Fruit fly (Drosophila melanogaster): Measurements from ENCODE around the gene CG3106.

Gene CG3106

dm6 chrX:9692297-9693013 is 29.8 kb upstream of the CG3106 start (continued):
- TF ChIP-seq crol (GFP tag; IDR thresholded peaks at IDR 0.05) (0 out of 2 replicates have a peak, but pooled peaks have one; percentile 25), CG3281 (GFP tag; optimal IDR thresholded peaks at IDR 0.05) (no peak), CG42726 (GFP tag; IDR thresholded peaks at IDR 0.05; ENCODE audit: partially characterized antibody) (no peak), HHEX (GFP tag; optimal IDR thresholded peaks at IDR 0.05) (no peak), MBD-R2 (GFP tag; IDR thresholded peaks at IDR 0.05) (no peak), al (GFP tag; IDR thresholded peaks at IDR 0.05) (no peak), Nf-YB (GFP tag; optimal IDR thresholded peaks at IDR 0.05) (peak; percentile 96), Side (GFP tag; optimal IDR thresholded peaks at IDR 0.05) (no peak), dmrt99B (tag; optimal IDR thresholded peaks at IDR 0.05) (peak; percentile 12), gem (tag; optimal IDR thresholded peaks at IDR 0.05) (peak; percentile 17), Ptx1 (GFP tag; IDR thresholded peaks at IDR 0.05) (no peak), CG7987 (GFP tag; optimal IDR thresholded peaks at IDR 0.05) (no peak)

dm6 chrX:9689129-9689528 is 26.4 kb upstream of the CG3106 start:
- TF ChIP-seq CG18619 (GFP tag; optimal IDR thresholded peaks at IDR 0.05) (no peak), CG9932 (GFP tag; IDR thresholded peaks at IDR 0.05) (no peak), nmo (GFP tag; optimal IDR thresholded peaks at IDR 0.05) (peak; percentile 22), CG7271 (tag; optimal IDR thresholded peaks at IDR 0.05) (peak; percentile 60), lilli (GFP tag; optimal IDR thresholded peaks at IDR 0.05) (no peak), CG14710 (tag; optimal IDR thresholded peaks at IDR 0.05) (peak; percentile 59), sens (GFP tag) (peak; percentile 59), CG2129 (GFP tag; IDR thresholded peaks at IDR 0.05; ENCODE audit: partially characterized antibody) (no peak), CG4424 (GFP tag; optimal IDR thresholded peaks at IDR 0.05) (peak; percentile 48), CG3407 (GFP tag; optimal IDR thresholded peaks at IDR 0.05) (no peak), gsb-n (tag; optimal IDR thresholded peaks at IDR 0.05) (peak; percentile 1), tin (GFP tag; optimal IDR thresholded peaks at IDR 0.05) (peak; percentile 17), zen (tag; optimal IDR thresholded peaks at IDR 0.05) (peak; percentile 89), CG10366 (GFP tag; IDR thresholded peaks at IDR 0.05) (no peak), zf30C (GFP tag; optimal IDR thresholded peaks at IDR 0.05) (peak; percentile 80), sc (optimal IDR thresholded peaks at IDR 0.05) (no peak), sc (GFP tag; optimal IDR thresholded peaks at IDR 0.05) (no peak), CG15696 (tag; optimal IDR thresholded peaks at IDR 0.05) (peak; percentile 87), Dip2 (GFP tag; IDR thresholded peaks at IDR 0.05) (no peak), stc (GFP tag; IDR thresholded peaks at IDR 0.05) (no peak), CG7839 (tag; optimal IDR thresholded peaks at IDR 0.05) (peak; percentile 15), CG8478 (optimal IDR thresholded peaks at IDR 0.05) (no peak), Aef1 (GFP tag; IDR thresholded peaks at IDR 0.05) (no peak), CoRest (tag; optimal IDR thresholded peaks at IDR 0.05) (no peak), CG4820 (GFP tag; optimal IDR thresholded peaks at IDR 0.05) (peak; percentile 1), CG12391 (tag; optimal IDR thresholded peaks at IDR 0.05) (peak; percentile 23), CG17829 (tag; optimal IDR thresholded peaks at IDR 0.05) (peak; percentile 57), ac (GFP tag; optimal IDR thresholded peaks at IDR 0.05) (peak; percentile 18), Abd-B (GFP tag; optimal IDR thresholded peaks at IDR 0.05) (no peak), Lpt (GFP tag; optimal IDR thresholded peaks at IDR 0.05) (no peak), row (GFP tag; IDR thresholded peaks at IDR 0.05) (peak; percentile 34; the same call in 1 of the 3 replicates), fd3F (GFP tag; optimal IDR thresholded peaks at IDR 0.05) (no peak), D19A (tag; optimal IDR thresholded peaks at IDR 0.05) (peak; percentile 10), CG34224 (GFP tag; IDR thresholded peaks at IDR 0.05; ENCODE audit: partially characterized antibody) (no peak), ATbp (GFP tag; optimal IDR thresholded peaks at IDR 0.05) (no peak), CG2712 (tag; optimal IDR thresholded peaks at IDR 0.05) (peak; percentile 61), HmgZ (tag; optimal IDR thresholded peaks at IDR 0.05) (no peak), CG8924 (tag; optimal IDR thresholded peaks at IDR 0.05) (peak; percentile 55)
